Worm (Caenorhabditis elegans) whole organism, L2 larva: Measurements from ENCODE around the gene W01C9.2.
A peak's percentile ranks its signal among the peaks of the same experiment; 100 is the strongest.

Experiments used
- C34F6.9 ChIP-seq: fragments of 150-350 bp; optimal IDR thresholded peaks from 2 replicates; lab custom pipeline; 2014; ENCODE audit warnings: missing biosample characterization, missing genetic modification characterization
- F13H6.1 ChIP-seq: sonication (generic microtip); optimal IDR thresholded peaks from 2 replicates; lab custom pipeline; 2016; ENCODE audit warnings: missing genetic modification characterization, missing compliant biosample characterization
- R02D3.7 ChIP-seq: fragments of 150-350 bp; optimal IDR thresholded peaks from 2 replicates; lab custom pipeline; 2014; ENCODE audit warnings: missing biosample characterization, missing genetic modification characterization
- Y55F3AM.14 ChIP-seq: fragments of 200-800 bp; sonication (Bioruptor generic); optimal IDR thresholded peaks from 2 replicates; lab custom pipeline; 2018; ENCODE audit warnings: mild to moderate bottlenecking, missing genetic modification characterization, missing compliant biosample characterization
- ZK546.5 ChIP-seq: sonication (generic microtip); optimal IDR thresholded peaks from 2 replicates; lab custom pipeline; 2017; ENCODE audit warnings: missing biosample characterization, missing genetic modification characterization
- alr-1 ChIP-seq: fragments of 150-350 bp; optimal IDR thresholded peaks from 2 replicates; lab custom pipeline; 2014; ENCODE audit warnings: missing biosample characterization, missing genetic modification characterization
- aly-2 ChIP-seq: fragments of 150-350 bp; optimal IDR thresholded peaks from 2 replicates; lab custom pipeline; 2014; ENCODE audit warnings: missing biosample characterization, missing genetic modification characterization
- ama-1 ChIP-seq: fragments of 150-350 bp; optimal IDR thresholded peaks from 2 replicates; lab custom pipeline; 2018; ENCODE audit warnings: inconsistent platforms
- blmp-1 ChIP-seq: sonication (generic microtip); optimal IDR thresholded peaks from 2 replicates; lab custom pipeline; 2017; ENCODE audit warnings: missing genetic modification characterization, mild to moderate bottlenecking, missing compliant biosample characterization, antibody characterized with exemption, moderate library complexity; ENCODE audit not compliant: insufficient read depth
- dmd-4 ChIP-seq: sonication (generic microtip); optimal IDR thresholded peaks from 2 replicates; lab custom pipeline; 2017; ENCODE audit warnings: missing biosample characterization, missing genetic modification characterization
- egl-27 ChIP-seq: sonication (generic microtip); optimal IDR thresholded peaks from 3 replicates; lab custom pipeline; 2017; ENCODE audit warnings: missing biosample characterization, missing genetic modification reagents, missing genetic modification characterization
- elt-1 ChIP-seq: fragments of 150-350 bp; optimal IDR thresholded peaks from 2 replicates; lab custom pipeline; 2014; ENCODE audit warnings: missing biosample characterization, missing genetic modification characterization
- elt-3 ChIP-seq: sonication (generic microtip); optimal IDR thresholded peaks from 2 replicates; lab custom pipeline; 2017; ENCODE audit warnings: missing biosample characterization, missing genetic modification characterization
- fos-1 ChIP-seq: fragments of 150-350 bp; optimal IDR thresholded peaks from 2 replicates; lab custom pipeline; 2014; ENCODE audit warnings: missing biosample characterization, missing genetic modification characterization
- gmeb-1 ChIP-seq: fragments of 150-350 bp; optimal IDR thresholded peaks from 2 replicates; lab custom pipeline; 2014; ENCODE audit warnings: missing biosample characterization, missing genetic modification characterization
- lin-11 ChIP-seq: fragments of 150-350 bp; sonication (generic microtip); optimal IDR thresholded peaks from 2 replicates; lab custom pipeline; 2014; ENCODE audit warnings: missing biosample characterization, missing genetic modification characterization, inconsistent platforms, mixed read lengths
- lin-13 ChIP-seq: fragments of 150-350 bp; optimal IDR thresholded peaks from 2 replicates; lab custom pipeline; 2014; ENCODE audit warnings: missing biosample characterization, missing genetic modification reagents, missing genetic modification characterization
- lin-39 ChIP-seq: fragments of 150-350 bp; optimal IDR thresholded peaks from 2 replicates; lab custom pipeline; 2014; ENCODE audit warnings: missing biosample characterization, missing genetic modification reagents, missing genetic modification characterization
- lsy-2 ChIP-seq, 2 experiments: fragments of 150-350 bp in 1 of 2; sonication (generic microtip) in 1 of 2; optimal IDR thresholded peaks; 2 replicates each; lab custom pipeline; 2014 to 2017; ENCODE audit warnings: missing biosample characterization in 2 of 2, missing genetic modification characterization in 2 of 2
- mab-5 ChIP-seq: fragments of 150-350 bp; optimal IDR thresholded peaks from 2 replicates; lab custom pipeline; 2014; ENCODE audit warnings: missing biosample characterization, missing genetic modification characterization
- mbf-1 ChIP-seq: sonication (generic microtip); optimal IDR thresholded peaks from 2 replicates; lab custom pipeline; 2017; ENCODE audit warnings: missing biosample characterization, missing genetic modification characterization
- mdl-1 ChIP-seq, 2 experiments: fragments of 150-350 bp in 1 of 2; sonication (generic microtip) in 1 of 2; optimal IDR thresholded peaks; 2 replicates each; lab custom pipeline; 2017; ENCODE audit warnings: missing biosample characterization in 2 of 2, missing genetic modification characterization in 2 of 2
- nhr-10 ChIP-seq: sonication (generic microtip); optimal IDR thresholded peaks from 2 replicates; lab custom pipeline; 2017; ENCODE audit warnings: missing biosample characterization, missing genetic modification characterization
- nhr-11 ChIP-seq: fragments of 150-350 bp; optimal IDR thresholded peaks from 2 replicates; lab custom pipeline; 2014; ENCODE audit warnings: missing biosample characterization, missing genetic modification characterization
- nhr-12 ChIP-seq: fragments of 150-350 bp; optimal IDR thresholded peaks from 2 replicates; lab custom pipeline; 2014; ENCODE audit warnings: missing biosample characterization, missing genetic modification characterization
- nhr-129 ChIP-seq: fragments of 150-350 bp; optimal IDR thresholded peaks from 2 replicates; lab custom pipeline; 2014; ENCODE audit warnings: missing biosample characterization, missing genetic modification characterization
- nhr-21 ChIP-seq: fragments of 150-350 bp; optimal IDR thresholded peaks from 2 replicates; lab custom pipeline; 2014; ENCODE audit warnings: missing biosample characterization, missing genetic modification characterization
- nhr-25 ChIP-seq: fragments of 150-350 bp; sonication (generic microtip); optimal IDR thresholded peaks from 3 replicates; lab custom pipeline; 2014; ENCODE audit warnings: missing biosample characterization, missing genetic modification characterization
- nhr-6 ChIP-seq: fragments of 150-350 bp; optimal IDR thresholded peaks from 2 replicates; lab custom pipeline; 2014; ENCODE audit warnings: missing biosample characterization, missing genetic modification characterization
- nhr-77 ChIP-seq: fragments of 150-350 bp; optimal IDR thresholded peaks from 2 replicates; lab custom pipeline; 2014; ENCODE audit warnings: missing biosample characterization, missing genetic modification characterization
- peb-1 ChIP-seq: fragments of 150-350 bp; optimal IDR thresholded peaks from 2 replicates; lab custom pipeline; 2014; ENCODE audit warnings: missing biosample characterization, missing genetic modification characterization
- sem-4 ChIP-seq: fragments of 150-350 bp; optimal IDR thresholded peaks from 2 replicates; lab custom pipeline; 2014; ENCODE audit warnings: missing biosample characterization, missing genetic modification reagents, missing genetic modification characterization
- skn-1 ChIP-seq: sonication (generic microtip); optimal IDR thresholded peaks from 2 replicates; lab custom pipeline; 2017; ENCODE audit warnings: missing biosample characterization, missing genetic modification characterization
- sma-9 ChIP-seq, 2 experiments: fragments of 150-350 bp in 1 of 2; sonication (generic microtip) in 1 of 2; optimal IDR thresholded peaks; 2 replicates each; lab custom pipeline; 2014 to 2016; ENCODE audit warnings: missing genetic modification characterization in 2 of 2, mild to moderate bottlenecking in 1 of 2, missing biosample characterization in 1 of 2, missing compliant biosample characterization in 1 of 2, missing genetic modification reagents in 1 of 2, moderate library complexity in 1 of 2
- snpc-4 ChIP-seq: fragments of 150-350 bp; optimal IDR thresholded peaks from 2 replicates; lab custom pipeline; 2014; ENCODE audit warnings: missing biosample characterization, missing genetic modification characterization
- unc-39 ChIP-seq: fragments of 150-350 bp; optimal IDR thresholded peaks from 2 replicates; lab custom pipeline; 2014; ENCODE audit warnings: missing biosample characterization, missing genetic modification characterization
- unc-55 ChIP-seq: fragments of 150-350 bp; sonication (generic microtip); optimal IDR thresholded peaks from 3 replicates; lab custom pipeline; 2014; ENCODE audit warnings: missing biosample characterization, missing genetic modification reagents, missing genetic modification characterization
- unc-62 ChIP-seq: fragments of 150-350 bp; optimal IDR thresholded peaks from 2 replicates; lab custom pipeline; 2014; ENCODE audit warnings: missing biosample characterization, missing genetic modification reagents, missing genetic modification characterization
- zag-1 ChIP-seq: fragments of 150-350 bp; optimal IDR thresholded peaks from 2 replicates; lab custom pipeline; 2014; ENCODE audit warnings: missing biosample characterization, missing genetic modification characterization
- ztf-1 ChIP-seq: fragments of 200-800 bp; sonication (Bioruptor generic); conservative IDR thresholded peaks from 2 replicates; pipeline ENCODE4 v1.3.6; 2022; ENCODE audit warnings: missing genetic modification characterization, missing compliant biosample characterization
- ztf-11 ChIP-seq: sonication (generic microtip); optimal IDR thresholded peaks from 2 replicates; lab custom pipeline; 2017; ENCODE audit warnings: missing biosample characterization, missing genetic modification characterization
- ztf-4 ChIP-seq: fragments of 150-350 bp; optimal IDR thresholded peaks from 2 replicates; lab custom pipeline; 2014; ENCODE audit warnings: missing biosample characterization, missing genetic modification characterization

The W01C9.2 gene

ce11 chrII:8529176-8529698 lies 6.9 kb upstream of the W01C9.2 start:
- TF ChIP-seq lin-39 (tag; lab: Kevin White, UChicago) (no peak), elt-3 (tag; lab: Kevin White, UChicago) (no peak), ama-1 (no peak), nhr-25 (tag; lab: Kevin White, UChicago) (peak; percentile 54), mab-5 (tag; lab: Kevin White, UChicago) (no peak), unc-62 (no peak), F13H6.1 (no peak), Y55F3AM.14 (no peak)

ce11 chrII:8531181-8531759 lies 4.9 kb upstream of the W01C9.2 start, which contains the start of gene gldi-7:
TSS of gene gldi-7 (minus strand) at chrII:8531222.
- TF ChIP-seq nhr-10 (tag; lab: Kevin White, UChicago), result no peak
- peak; percentile 67 for TF ChIP-seq fos-1 (tag; lab: Kevin White, UChicago)

ce11 chrII:8532015-8532414 lies 4.1 kb upstream of the W01C9.2 start:
- TF ChIP-seq unc-55 (no peak), nhr-129 (tag; lab: Kevin White, UChicago) (peak; percentile 32), lsy-2 (tag; optimal IDR thresholded peaks at IDR 0.05; lab: Kevin White, UChicago) (no peak), alr-1 (no peak), blmp-1 (tag; lab: Kevin White, UChicago) (peak; percentile 28)
- TF ChIP-seq, all 48 proteins: peak for 2

- no peak for TF ChIP-seq dmd-4 (tag; lab: Kevin White, UChicago)
- TF ChIP-seq ZK546.5 (tag; lab: Kevin White, UChicago), result no peak
- no peak for TF ChIP-seq skn-1
- no peak for TF ChIP-seq ztf-1 (GFP tag; lab: Robert Waterston, UW)
- no peak for TF ChIP-seq blmp-1 (tag; lab: Kevin White, UChicago)
- TF ChIP-seq elt-3 (tag; lab: Kevin White, UChicago), result no peak
- TF ChIP-seq nhr-25 (tag; lab: Kevin White, UChicago), result no peak
- TF ChIP-seq elt-1 (tag; lab: Kevin White, UChicago), result no peak
- TF ChIP-seq nhr-21 (tag; lab: Kevin White, UChicago), result no peak
- TF ChIP-seq snpc-4 (tag; lab: Kevin White, UChicago), result no peak
- TF ChIP-seq egl-27 (tag; lab: Kevin White, UChicago), result no peak
- TF ChIP-seq nhr-12 (tag; lab: Kevin White, UChicago), result no peak
- no peak for TF ChIP-seq aly-2
- no peak for TF ChIP-seq R02D3.7
- TF ChIP-seq sem-4 (tag; lab: Kevin White, UChicago), result no peak
- TF ChIP-seq lin-11 (tag; lab: Kevin White, UChicago), result no peak
- TF ChIP-seq lin-13 (GFP tag; lab: Kevin White, UChicago), result no peak
- TF ChIP-seq peb-1, result no peak
- TF ChIP-seq zag-1 (tag; lab: Kevin White, UChicago), result no peak
- TF ChIP-seq nhr-129 (tag; lab: Kevin White, UChicago), result no peak
These were observed 4.3 kb downstream of the W01C9.2 start, which contains the start of gene pqn-73 for ce11 chrII:8540412-8540811. TSS of gene pqn-73 (plus strand) at chrII:8540712.

- TF ChIP-seq blmp-1 (tag; lab: Kevin White, UChicago) (no peak), ama-1 (no peak), zag-1 (tag; lab: Kevin White, UChicago) (no peak)
These were observed 9.2 kb downstream of the W01C9.2 start, which contains the start of gene decr-1.2 for ce11 chrII:8545315-8545714. TSS of gene decr-1.2 (plus strand) at chrII:8545615.

ce11 chrII:8546975-8547374 lies 10.8 kb downstream of the W01C9.2 start:
- TF ChIP-seq nhr-77 (tag; lab: Kevin White, UChicago), result no peak
- no peak for TF ChIP-seq mbf-1 (tag; lab: Kevin White, UChicago)
- no peak for TF ChIP-seq aly-2
- no peak for TF ChIP-seq mdl-1 (tag; optimal IDR thresholded peaks at IDR 0.05; lab: Kevin White, UChicago)
- no peak for TF ChIP-seq nhr-11 (tag; lab: Kevin White, UChicago)
- TF ChIP-seq skn-1, result no peak
- no peak for TF ChIP-seq ztf-4 (tag; lab: Kevin White, UChicago)
- TF ChIP-seq ztf-1 (GFP tag; lab: Robert Waterston, UW), result no peak
- TF ChIP-seq nhr-21 (tag; lab: Kevin White, UChicago), result peak; percentile 45
- no peak for TF ChIP-seq elt-3 (tag; lab: Kevin White, UChicago)
- peak; percentile 71 for TF ChIP-seq sma-9 (GFP tag; optimal IDR thresholded peaks at IDR 0.05; lab: Kevin White, UChicago)
- TF ChIP-seq sma-9 (tag; optimal IDR thresholded peaks at IDR 0.05; lab: Kevin White, UChicago), result no peak
- no peak for TF ChIP-seq nhr-6 (tag; lab: Kevin White, UChicago)
- no peak for TF ChIP-seq unc-39
- TF ChIP-seq ztf-11, result no peak
- no peak for TF ChIP-seq R02D3.7
- TF ChIP-seq peb-1, result no peak
- peak; percentile 11 for TF ChIP-seq zag-1 (tag; lab: Kevin White, UChicago)
- TF ChIP-seq gmeb-1 (tag; lab: Kevin White, UChicago), result no peak
- TF ChIP-seq ama-1, result no peak
- no peak for TF ChIP-seq nhr-10 (tag; lab: Kevin White, UChicago)
- peak; percentile 31 for TF ChIP-seq C34F6.9 (tag; lab: Kevin White, UChicago)
- peak; percentile 40 for TF ChIP-seq lin-13 (GFP tag; lab: Kevin White, UChicago)
